Fruit fly (Drosophila melanogaster) Kc167 (cell line): ENCODE results near the gene CG10730.

Experiments used
- Myc ChIP-seq: fragments of >200 bp; optimal IDR thresholded peaks from 2 replicates; lab custom pipeline; 2017; ENCODE audit warnings: missing external identifiers
- insv ChIP-seq: fragments of >200 bp; optimal IDR thresholded peaks from 3 replicates; lab custom pipeline; 2018; ENCODE audit warnings: missing external identifiers
- ttk ChIP-seq: sonication (Bioruptor generic); optimal IDR thresholded peaks from 2 replicates; lab custom pipeline; 2017; ENCODE audit warnings: missing external identifiers

dm6 chr2L:20025711-20026110 lies 46.3 kb downstream of the CG10730 start, which contains the start of gene AANATL3:
- TF ChIP-seq Myc (lab: Kevin White, UChicago), result no peak
- no peak for TF ChIP-seq ttk (lab: Kevin White, UChicago)
- no peak for TF ChIP-seq insv (lab: Kevin White, UChicago)
